Fruit fly (Drosophila melanogaster) whole organism, prepupa: ENCODE data around the gene Teh1.

Experiments used
- CG11294 ChIP-seq: fragments of 200-800 bp; sonication (Bioruptor generic); IDR thresholded peaks from 2 replicates; pipeline ENCODE4 v1.3.6; 2022; ENCODE audit warnings: missing biosample characterization, missing genetic modification characterization
- CG3032 ChIP-seq: fragments of 200-800 bp; optimal IDR thresholded peaks from 2 replicates; lab custom pipeline; 2019; ENCODE audit warnings: missing biosample characterization, mild to moderate bottlenecking, missing genetic modification characterization, moderate library complexity
- CG3919 ChIP-seq: fragments of 200-800 bp; sonication (Bioruptor generic); optimal IDR thresholded peaks from 3 replicates; lab custom pipeline; 2016; ENCODE audit warnings: missing biosample characterization, missing genetic modification characterization
- CG6163 ChIP-seq: fragments of 200-800 bp; sonication (Bioruptor generic); IDR thresholded peaks from 3 replicates; pipeline ENCODE4 v1.3.6; 2022; ENCODE audit warnings: missing biosample characterization, missing genetic modification characterization
- Gug ChIP-seq: fragments of 200-800 bp; sonication (Bioruptor generic); IDR thresholded peaks from 2 replicates; pipeline ENCODE4 v1.3.6; 2022; ENCODE audit warnings: missing biosample characterization, missing genetic modification characterization
- Lpt ChIP-seq: fragments of 200-800 bp; sonication (Bioruptor generic); optimal IDR thresholded peaks from 3 replicates; lab custom pipeline; 2016; ENCODE audit warnings: missing biosample characterization, missing genetic modification characterization
- Sox102F ChIP-seq: fragments of 200-800 bp; sonication (Bioruptor generic); optimal IDR thresholded peaks from 2 replicates; lab custom pipeline; 2016; ENCODE audit warnings: missing biosample characterization, mild to moderate bottlenecking, missing genetic modification characterization
- dsx ChIP-seq: fragments of 200-800 bp; optimal IDR thresholded peaks from 3 replicates; lab custom pipeline; 2019; ENCODE audit warnings: missing biosample characterization, mild to moderate bottlenecking, missing genetic modification characterization, moderate library complexity; ENCODE audit not compliant: poor library complexity, severe bottlenecking
- fd59A ChIP-seq: fragments of 200-800 bp; sonication (Bioruptor generic); optimal IDR thresholded peaks from 2 replicates; lab custom pipeline; 2017; ENCODE audit warnings: missing biosample characterization, mild to moderate bottlenecking, missing genetic modification characterization, missing genetic modification reagents
- fkh ChIP-seq: fragments of 200-800 bp; sonication (Bioruptor generic); optimal IDR thresholded peaks from 3 replicates; lab custom pipeline; 2017; ENCODE audit warnings: missing biosample characterization, mild to moderate bottlenecking, missing genetic modification characterization, moderate library complexity
- salr ChIP-seq, 2 experiments: fragments of 200-800 bp; sonication (Bioruptor generic); optimal IDR thresholded peaks; 3 replicates each; lab custom pipeline; 2016 to 2018; ENCODE audit warnings: missing biosample characterization in 2 of 2, missing genetic modification characterization in 2 of 2, mild to moderate bottlenecking in 1 of 2
- svp ChIP-seq: fragments of 200-800 bp; sonication (Bioruptor generic); peaks from one replicate; lab custom pipeline; 2016; ENCODE audit warnings: missing biosample characterization, missing genetic modification characterization

DNA sequence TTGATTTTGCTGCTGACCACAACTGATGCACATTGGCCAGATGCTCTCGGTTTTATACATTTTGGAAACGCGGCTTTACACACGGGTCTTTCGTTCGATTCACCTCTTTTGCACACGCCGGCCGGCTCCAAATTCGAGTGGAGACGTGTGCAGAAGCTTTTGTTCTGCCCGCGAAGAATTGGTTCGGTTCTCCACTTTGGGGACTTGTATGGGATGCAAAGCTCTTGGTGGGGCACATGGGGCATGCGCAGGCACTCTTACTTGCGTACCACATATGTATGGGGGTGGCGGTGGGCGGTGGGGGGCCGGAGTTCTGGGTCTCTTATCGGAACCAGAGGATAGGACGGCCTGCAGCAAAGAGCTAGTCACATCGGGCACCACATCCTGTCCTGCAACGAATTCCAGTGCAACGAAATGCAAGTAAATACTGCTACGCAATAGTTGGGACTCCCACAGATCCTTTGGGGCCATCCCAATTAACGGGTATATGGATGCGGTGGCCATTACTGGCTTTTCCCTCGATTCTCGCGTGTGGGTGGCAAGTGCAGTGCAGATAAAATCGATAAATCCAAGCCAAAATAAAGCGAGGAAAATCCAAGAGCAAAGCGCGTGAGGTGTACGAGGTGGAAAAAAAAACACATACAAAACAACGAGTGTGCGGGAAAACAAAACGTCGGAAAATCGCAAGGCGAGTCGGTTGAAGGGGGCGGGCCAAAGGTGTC, 83.4 kb downstream of the Teh1 start, which contains the start of the genes MtnA and CG8500:
- no peak for TF ChIP-seq fkh (GFP tag; lab: Kevin White, UChicago)
- no peak for TF ChIP-seq Sox102F
- no peak for TF ChIP-seq fd59A
- TF ChIP-seq svp (GFP tag; lab: Kevin White, UChicago): peak; percentile 70
- no peak for TF ChIP-seq CG6163 (GFP tag; lab: Robert Waterston, UW)
- TF ChIP-seq Lpt (GFP tag; lab: Kevin White, UChicago): no peak
- no peak for TF ChIP-seq CG3919 (GFP tag; lab: Kevin White, UChicago)
- TF ChIP-seq Gug (GFP tag; lab: Robert Waterston, UW): no peak
- no peak for TF ChIP-seq salr (GFP tag; optimal IDR thresholded peaks at IDR 0.05; lab: Kevin White, UChicago)
- no peak for TF ChIP-seq dsx (GFP tag; lab: Kevin White, UChicago)
- no peak for TF ChIP-seq CG3032
- no peak for TF ChIP-seq CG11294 (GFP tag; lab: Robert Waterston, UW)
